Fruit fly (Drosophila melanogaster): ENCODE data around the gene AdamTS-B.

AdamTS-B gene

DNA sequence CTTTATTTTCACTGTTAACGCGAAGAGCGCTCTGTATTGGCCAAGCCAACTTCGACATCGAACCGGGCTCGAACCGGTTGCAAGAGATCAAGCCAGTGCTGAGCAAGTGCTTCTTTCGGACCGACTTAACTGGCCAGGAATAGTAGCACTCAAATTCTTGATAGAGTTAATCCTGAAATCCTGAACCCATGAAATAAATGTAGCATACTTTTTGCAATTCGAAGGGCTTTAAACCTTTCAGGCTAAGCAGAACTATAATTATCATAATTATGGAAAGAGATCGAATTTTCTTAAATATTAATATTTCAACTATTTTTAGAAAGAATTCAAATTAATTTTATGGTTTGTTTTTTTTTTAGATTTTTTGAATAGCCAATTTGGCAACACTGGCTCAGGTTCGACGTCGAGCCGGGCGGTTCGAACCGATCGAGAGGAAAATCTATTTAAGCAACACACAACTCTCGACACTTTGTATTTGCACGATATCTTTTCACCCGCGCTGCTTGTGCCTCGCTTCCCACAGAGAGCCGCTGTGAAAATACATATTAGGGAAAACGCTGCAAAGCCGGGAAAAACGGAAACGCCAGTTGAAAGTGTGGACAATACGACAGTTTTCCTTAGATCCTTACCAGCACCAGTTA is at the start of gene AdamTS-B (continued):
- peak; percentile 69 for TF ChIP-seq gem (tag; optimal IDR thresholded peaks at IDR 0.05)
- TF ChIP-seq Sox100B (GFP tag; optimal IDR thresholded peaks at IDR 0.05) = peak; percentile 58
- TF ChIP-seq lilli (GFP tag; optimal IDR thresholded peaks at IDR 0.05) = peak; percentile 50
- peak; percentile 38 for TF ChIP-seq Hr3 (GFP tag; optimal IDR thresholded peaks at IDR 0.05)
- TF ChIP-seq CG9932 (GFP tag; IDR thresholded peaks at IDR 0.05) = peak; percentile 63
- peak; percentile 4 for TF ChIP-seq CG11723 (GFP tag; optimal IDR thresholded peaks at IDR 0.05)
- no peak for TF ChIP-seq insv (GFP tag; optimal IDR thresholded peaks at IDR 0.05)
- peak; percentile 9 to 23 for TF ChIP-seq dpn (GFP tag; optimal IDR thresholded peaks at IDR 0.05)
- TF ChIP-seq CG13775 (GFP tag; optimal IDR thresholded peaks at IDR 0.05) = peak; percentile 7
- peak; percentile 24 for TF ChIP-seq Chrac-16 (GFP tag; optimal IDR thresholded peaks at IDR 0.05)
- no peak for TF ChIP-seq H15 (GFP tag; IDR thresholded peaks at IDR 0.05)
- TF ChIP-seq CG17385 (GFP tag; optimal IDR thresholded peaks at IDR 0.05) = peak; percentile 42
- no peak for TF ChIP-seq CG4730 (GFP tag; IDR thresholded peaks at IDR 0.05)
- TF ChIP-seq CG10209 (GFP tag; optimal IDR thresholded peaks at IDR 0.05) = peak; percentile 16
- peak; percentile 98 for TF ChIP-seq CG5180 (GFP tag; optimal IDR thresholded peaks at IDR 0.05)
- peak; percentile 35; the same call in 1 of the 2 replicates for TF ChIP-seq sob (GFP tag; IDR thresholded peaks at IDR 0.05)
- TF ChIP-seq Hr39 (optimal IDR thresholded peaks at IDR 0.05) = no peak
- no peak for TF ChIP-seq CG2889 (GFP tag; IDR thresholded peaks at IDR 0.05)
- TF ChIP-seq CG2120 (GFP tag; optimal IDR thresholded peaks at IDR 0.05) = peak; percentile 43
- TF ChIP-seq pan (optimal IDR thresholded peaks at IDR 0.05) = no peak
- peak in 1 of 2 experiments; percentile 41 for TF ChIP-seq pan (GFP tag; optimal IDR thresholded peaks at IDR 0.05 in 1 of 2, IDR thresholded peaks at IDR 0.05 in 1 of 2)
- peak; percentile 40 for TF ChIP-seq CG15696 (tag; optimal IDR thresholded peaks at IDR 0.05)
- TF ChIP-seq ap (GFP tag; IDR thresholded peaks at IDR 0.05) = 0 out of 2 replicates have a peak, but pooled peaks have one; percentile 13
- TF ChIP-seq CG1602 (GFP tag; optimal IDR thresholded peaks at IDR 0.05) = peak; percentile 9
- TF ChIP-seq nerfin-1 (tag; optimal IDR thresholded peaks at IDR 0.05) = peak; percentile 24
- peak; percentile 30 for TF ChIP-seq CG14710 (tag; optimal IDR thresholded peaks at IDR 0.05)
- no peak for TF ChIP-seq CG12219 (GFP tag; optimal IDR thresholded peaks at IDR 0.05)
- peak; percentile 81 for TF ChIP-seq row (GFP tag; IDR thresholded peaks at IDR 0.05)
- TF ChIP-seq Asciz (GFP tag; optimal IDR thresholded peaks at IDR 0.05) = no peak
- TF ChIP-seq ems (GFP tag; optimal IDR thresholded peaks at IDR 0.05) = no peak
- peak; percentile 41 for TF ChIP-seq ind (GFP tag; optimal IDR thresholded peaks at IDR 0.05)
- no peak for TF ChIP-seq CG6654 (GFP tag; optimal IDR thresholded peaks at IDR 0.05)
- TF ChIP-seq wor (GFP tag; IDR thresholded peaks at IDR 0.05) = peak; percentile 24; the same call in 1 of the 2 replicates
- TF ChIP-seq NfI (GFP tag; optimal IDR thresholded peaks at IDR 0.05) = peak; percentile 41
- peak; percentile 57 for TF ChIP-seq CG10979 (tag; optimal IDR thresholded peaks at IDR 0.05)
- peak; percentile 29 for TF ChIP-seq CG17359 (tag; optimal IDR thresholded peaks at IDR 0.05)
- TF ChIP-seq dmrt11E (tag; optimal IDR thresholded peaks at IDR 0.05) = peak; percentile 49
- TF ChIP-seq Xrp1 (GFP tag; IDR thresholded peaks at IDR 0.05) = peak; percentile 76
- no peak for TF ChIP-seq Jarid2 (GFP tag; optimal IDR thresholded peaks at IDR 0.05)
- peak; percentile 42; the same call in 1 of the 2 replicates for TF ChIP-seq esg (GFP tag; conservative IDR thresholded peaks at IDR 0.05)
- peak; percentile 28 for TF ChIP-seq CG9817 (tag; optimal IDR thresholded peaks at IDR 0.05)
- TF ChIP-seq CG2712 (tag; optimal IDR thresholded peaks at IDR 0.05) = peak; percentile 42
- TF ChIP-seq ftz-f1 (GFP tag; optimal IDR thresholded peaks at IDR 0.05) = no peak
- peak; percentile 39; the same call in 1 of the 2 replicates for TF ChIP-seq E2f2 (GFP tag; IDR thresholded peaks at IDR 0.05)
- TF ChIP-seq rib (GFP tag; IDR thresholded peaks at IDR 0.05) = no peak
- peak; percentile 23; the same call in 1 of the 2 replicates for TF ChIP-seq ssp (GFP tag; IDR thresholded peaks at IDR 0.05)
- peak in 1 of 2 experiments; percentile 20 for TF ChIP-seq chif (GFP tag; optimal IDR thresholded peaks at IDR 0.05)
- TF ChIP-seq unpg (GFP tag; optimal IDR thresholded peaks at IDR 0.05) = peak; percentile 47
- peak; percentile 16 for TF ChIP-seq tin (GFP tag; optimal IDR thresholded peaks at IDR 0.05)
- peak; percentile 58 for TF ChIP-seq phol (tag; optimal IDR thresholded peaks at IDR 0.05)
